Fruit fly (Drosophila melanogaster) whole organism, pupa: ENCODE data around the gene CG10713.

Experiments used
- CG17806 ChIP-seq: fragments of 200-800 bp; sonication (Bioruptor generic); optimal IDR thresholded peaks from 2 replicates; lab custom pipeline; 2018; ENCODE audit warnings: missing biosample characterization, mild to moderate bottlenecking, missing genetic modification characterization, moderate library complexity
- CG34367 ChIP-seq: fragments of 200-800 bp; sonication (Bioruptor generic); optimal IDR thresholded peaks from 2 replicates; lab custom pipeline; 2018; ENCODE audit warnings: missing biosample characterization, mild to moderate bottlenecking, missing genetic modification characterization
- CG8301 ChIP-seq: fragments of 200-800 bp; sonication (Bioruptor generic); optimal IDR thresholded peaks from 2 replicates; lab custom pipeline; 2018; ENCODE audit warnings: missing biosample characterization, mild to moderate bottlenecking, missing genetic modification characterization
- CG9948 ChIP-seq: fragments of 200-800 bp; sonication (Bioruptor generic); optimal IDR thresholded peaks from 2 replicates; lab custom pipeline; 2018; ENCODE audit warnings: missing biosample characterization, mild to moderate bottlenecking, missing genetic modification characterization, moderate library complexity
- D1 ChIP-seq: fragments of 200-800 bp; sonication (Bioruptor generic); optimal IDR thresholded peaks from 2 replicates; lab custom pipeline; 2018; ENCODE audit warnings: missing biosample characterization, mild to moderate bottlenecking, missing genetic modification characterization, moderate library complexity
- EcR ChIP-seq: fragments of 200-800 bp; sonication (Bioruptor generic); optimal IDR thresholded peaks from 3 replicates; lab custom pipeline; 2019; ENCODE audit warnings: missing biosample characterization, missing genetic modification characterization, mild to moderate bottlenecking, moderate library complexity, missing genetic modification reagents
- Ets98B ChIP-seq: fragments of 200-800 bp; sonication (Bioruptor generic); IDR thresholded peaks from 2 replicates; pipeline ENCODE4 v1.3.6; 2022; ENCODE audit warnings: missing biosample characterization, missing genetic modification characterization
- Pif1A ChIP-seq: fragments of 200-800 bp; sonication (Bioruptor generic); optimal IDR thresholded peaks from 3 replicates; lab custom pipeline; 2016; ENCODE audit warnings: missing biosample characterization, missing genetic modification characterization
- Snoo ChIP-seq: fragments of 200-800 bp; sonication (Bioruptor generic); optimal IDR thresholded peaks from 3 replicates; lab custom pipeline; 2017; ENCODE audit warnings: missing biosample characterization, mild to moderate bottlenecking, missing genetic modification characterization, inconsistent platforms
- fd96Ca ChIP-seq: fragments of 200-800 bp; sonication (Bioruptor generic); IDR thresholded peaks from 3 replicates; pipeline ENCODE4 v1.3.6; 2022; ENCODE audit warnings: missing biosample characterization, missing genetic modification characterization
- rn ChIP-seq: fragments of 200-800 bp; sonication (Bioruptor generic); IDR thresholded peaks from 2 replicates; pipeline ENCODE4 v1.3.6; 2022; ENCODE audit warnings: missing biosample characterization, missing genetic modification characterization

DNA sequence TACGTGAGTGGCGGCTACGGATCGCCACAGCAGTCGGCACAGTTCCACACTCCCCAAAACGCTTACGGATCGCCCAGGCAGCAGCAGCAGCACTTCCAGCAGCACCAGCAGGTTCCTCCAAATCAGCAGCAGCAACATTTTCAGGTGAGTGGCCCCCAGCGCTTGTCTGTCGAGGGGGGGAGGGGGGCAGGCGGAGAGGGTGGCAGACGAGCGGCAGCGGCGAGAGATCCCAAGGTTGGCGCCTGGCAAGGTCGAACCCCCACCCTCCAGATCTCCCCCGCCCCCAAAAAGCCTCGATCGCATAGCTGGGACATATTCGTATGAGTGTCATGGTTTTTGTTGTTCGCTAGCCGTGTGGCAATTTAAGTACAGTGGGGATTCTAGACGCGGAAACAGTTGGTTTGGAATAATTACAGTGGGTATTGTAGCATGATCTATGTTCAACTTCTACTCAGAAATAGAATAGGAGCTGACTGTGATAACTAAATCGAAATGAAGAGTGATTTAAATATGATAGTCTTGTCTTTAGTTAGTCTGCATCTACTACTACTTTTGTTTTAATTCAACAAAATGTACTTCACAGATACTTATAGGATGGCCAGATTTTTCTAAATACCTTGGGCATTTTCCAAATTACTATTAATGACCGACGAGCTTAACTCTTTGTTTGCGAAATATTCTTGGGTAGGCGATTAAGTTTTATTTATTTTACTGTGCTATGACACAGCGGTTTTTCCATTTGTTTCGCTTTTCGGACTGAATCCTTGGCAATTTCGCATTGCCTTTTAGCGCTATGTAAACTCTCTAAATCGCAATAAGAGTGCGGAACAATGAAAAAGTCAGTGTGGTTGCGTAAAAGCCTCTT is 43.5 kb upstream of the CG10713 start:
- TF ChIP-seq CG8301 (peak; percentile 13), CG34367 (tag; lab: Kevin White, UChicago) (no peak), rn (GFP tag; lab: Robert Waterston, UW) (no peak), Pif1A (GFP tag; lab: Kevin White, UChicago) (peak; percentile 5), fd96Ca (no peak), CG17806 (tag; lab: Kevin White, UChicago) (peak; percentile 1), CG9948 (tag; lab: Kevin White, UChicago) (no peak), Snoo (tag; lab: Kevin White, UChicago) (peak; percentile 25), D1 (no peak), EcR (peak; percentile 88), Ets98B (GFP tag; lab: Robert Waterston, UW) (no peak)
